Worm (Caenorhabditis elegans): Measurements from ENCODE around the gene gtl-1.
"Not testable (repeated sequence)": the region's sequence is repeated elsewhere in the genome, so short reads cannot be mapped to it uniquely, and the experiment has no call there.

DNA sequence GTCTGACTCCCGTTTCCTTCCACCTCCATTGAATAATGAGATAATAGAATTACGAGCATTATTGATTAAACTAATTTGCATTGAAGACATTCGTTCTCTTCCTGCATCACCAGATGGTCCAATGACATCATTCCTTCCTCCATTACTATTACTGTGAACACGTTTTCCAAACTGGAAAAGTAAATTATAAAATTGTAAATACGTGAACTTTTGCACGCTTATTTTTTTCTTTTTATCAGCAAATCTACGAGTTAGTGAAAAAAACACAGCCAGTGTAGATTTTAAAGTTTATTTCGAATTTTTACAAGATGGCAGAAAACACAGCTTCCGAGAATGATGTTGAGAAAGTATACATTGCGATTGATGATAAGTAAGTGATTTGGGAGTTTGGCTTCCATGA is 5.6 kb downstream of the gtl-1 start, which contains the start of gene C05C12.1:
- not testable (repeated sequence) for TF ChIP-seq flt-1 (GFP tag; IDR thresholded peaks at IDR 0.05); ztf-29 (GFP tag; IDR thresholded peaks at IDR 0.05); ztf-23 (GFP tag; IDR thresholded peaks at IDR 0.05); T22C8.4 (GFP tag; IDR thresholded peaks at IDR 0.05); tab-1 (GFP tag; IDR thresholded peaks at IDR 0.05); med-1 (GFP tag; optimal IDR thresholded peaks at IDR 0.05; ENCODE audit: insufficient read depth)
